Fruit fly (Drosophila melanogaster): ENCODE results near the gene UQCR-14L.
A peak's percentile ranks its signal among the peaks of the same experiment; 100 is the strongest.

- TF ChIP-seq ss (GFP tag; optimal IDR thresholded peaks at IDR 0.05): peak; percentile 30 to 67
- TF ChIP-seq CG11902 (GFP tag; optimal IDR thresholded peaks at IDR 0.05): no peak
- peak; percentile 17 for TF ChIP-seq CG6792 (GFP tag; optimal IDR thresholded peaks at IDR 0.05)
- TF ChIP-seq Gug (GFP tag; IDR thresholded peaks at IDR 0.05): peak; percentile 89
- peak; percentile 83 for TF ChIP-seq acj6 (GFP tag; optimal IDR thresholded peaks at IDR 0.05)
- TF ChIP-seq Hr39 (GFP tag; optimal IDR thresholded peaks at IDR 0.05): peak; percentile 21
- TF ChIP-seq CG10631 (GFP tag; optimal IDR thresholded peaks at IDR 0.05): peak; percentile 70
- no peak for TF ChIP-seq CG16779 (tag; optimal IDR thresholded peaks at IDR 0.05)
- peak; percentile 65 for TF ChIP-seq Eip75B (GFP tag; optimal IDR thresholded peaks at IDR 0.05)
Measured at dm6 chr3R:28328780-28329546, 35.1 kb downstream of the UQCR-14L start.
